Fruit fly (Drosophila melanogaster): ENCODE data around the gene CG13674.

Gene CG13674

DNA sequence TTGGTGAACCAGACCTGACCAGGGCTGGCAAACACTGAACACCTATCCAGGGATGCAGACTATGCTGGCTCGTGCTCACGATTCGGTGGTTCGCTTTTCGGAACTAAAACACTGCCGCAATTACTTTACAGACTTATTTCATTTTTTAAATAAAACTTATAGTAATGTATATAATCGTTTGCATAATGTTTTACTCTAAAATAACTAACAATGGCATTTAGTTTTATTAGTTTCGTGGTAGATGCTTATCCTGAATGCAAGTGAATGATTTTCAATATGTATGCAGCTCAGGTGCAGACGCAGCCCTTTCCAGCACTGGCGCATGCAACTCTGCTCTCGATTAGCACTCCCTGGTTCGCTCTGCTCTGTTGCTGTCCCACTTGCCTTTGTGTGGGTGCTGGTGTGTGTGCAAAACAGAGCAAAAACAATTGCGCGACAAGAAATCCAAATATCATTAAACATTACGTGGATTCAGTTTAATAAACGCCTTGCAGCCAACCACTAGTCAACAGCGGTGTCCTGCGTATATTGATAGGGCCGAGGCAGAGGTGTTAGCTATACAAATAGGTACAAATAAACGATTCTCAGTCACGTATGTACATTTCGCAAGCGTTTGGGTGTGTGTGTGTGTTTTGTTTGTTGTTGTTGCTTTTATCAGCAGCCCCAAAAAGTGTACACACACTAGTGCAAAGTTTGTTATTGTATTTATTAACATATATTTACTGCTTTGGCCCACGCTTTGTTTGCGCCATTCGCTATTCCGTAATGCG, 32.0 kb downstream of the CG13674 start, which contains the start of the genes ERR and Atg18a (continued):
- TF ChIP-seq ss (GFP tag; optimal IDR thresholded peaks at IDR 0.05): peak in 1 of 2 experiments; percentile 67
- peak; percentile 91 for TF ChIP-seq lz (GFP tag; optimal IDR thresholded peaks at IDR 0.05)
- peak in 1 of 2 experiments; percentile 60 for TF ChIP-seq salr (GFP tag; optimal IDR thresholded peaks at IDR 0.05)
- TF ChIP-seq Ets21C (GFP tag; optimal IDR thresholded peaks at IDR 0.05): peak; percentile 87
- TF ChIP-seq esn (GFP tag; optimal IDR thresholded peaks at IDR 0.05): peak; percentile 88
- TF ChIP-seq Blimp-1 (GFP tag; optimal IDR thresholded peaks at IDR 0.05): peak; percentile 51
- peak; percentile 82 for TF ChIP-seq Gug (GFP tag; IDR thresholded peaks at IDR 0.05)
- TF ChIP-seq Eip93F (GFP tag; optimal IDR thresholded peaks at IDR 0.05): no peak
- TF ChIP-seq fd59A (GFP tag; optimal IDR thresholded peaks at IDR 0.05): peak; percentile 71
- TF ChIP-seq dac (GFP tag; optimal IDR thresholded peaks at IDR 0.05): peak; percentile 73
- peak; percentile 90 for TF ChIP-seq Sox15 (GFP tag; optimal IDR thresholded peaks at IDR 0.05)
- TF ChIP-seq CG9139 (GFP tag; optimal IDR thresholded peaks at IDR 0.05): no peak

dm6 chr3L:8185263-8186227, 33.2 kb downstream of the CG13674 start:
- TF ChIP-seq OdsH (GFP tag; optimal IDR thresholded peaks at IDR 0.05) (peak; percentile 79), acj6 (GFP tag; optimal IDR thresholded peaks at IDR 0.05) (peak; percentile 74), CG10631 (GFP tag; optimal IDR thresholded peaks at IDR 0.05) (peak; percentile 50), Gug (GFP tag; IDR thresholded peaks at IDR 0.05) (peak; percentile 64), Eip75B (GFP tag; optimal IDR thresholded peaks at IDR 0.05) (peak; percentile 63), CG11294 (GFP tag; IDR thresholded peaks at IDR 0.05) (peak; percentile 32; the same call in 1 of the 2 replicates), pdm3 (GFP tag; optimal IDR thresholded peaks at IDR 0.05) (peak; percentile 68), CG8632 (GFP tag; optimal IDR thresholded peaks at IDR 0.05) (peak; percentile 50), eg (GFP tag; IDR thresholded peaks at IDR 0.05) (peak; percentile 61; the same call in 2 of the 3 replicates), CG9139 (GFP tag; optimal IDR thresholded peaks at IDR 0.05) (no peak), fd85E (GFP tag; optimal IDR thresholded peaks at IDR 0.05) (no peak), Blimp-1 (GFP tag; optimal IDR thresholded peaks at IDR 0.05) (no peak), CG6163 (GFP tag; IDR thresholded peaks at IDR 0.05) (peak; percentile 63; the same call in 2 of the 3 replicates), achi (GFP tag; optimal IDR thresholded peaks at IDR 0.05) (peak; percentile 60), fd59A (GFP tag; optimal IDR thresholded peaks at IDR 0.05) (peak; percentile 49), CG6276 (GFP tag; optimal IDR thresholded peaks at IDR 0.05) (no peak), CG3919 (GFP tag; optimal IDR thresholded peaks at IDR 0.05) (peak; percentile 70), CG34406 (GFP tag; optimal IDR thresholded peaks at IDR 0.05) (peak; percentile 25), esn (GFP tag; optimal IDR thresholded peaks at IDR 0.05) (peak; percentile 53), Hr38 (GFP tag; optimal IDR thresholded peaks at IDR 0.05) (no peak), CG3032 (tag; optimal IDR thresholded peaks at IDR 0.05) (peak; percentile 46), fkh (GFP tag; optimal IDR thresholded peaks at IDR 0.05) (peak; percentile 74), cyc (GFP tag; optimal IDR thresholded peaks at IDR 0.05) (peak; percentile 31), dsx (GFP tag; optimal IDR thresholded peaks at IDR 0.05; ENCODE audit: poor library complexity, severe bottlenecking) (peak; percentile 36), Ets21C (GFP tag; optimal IDR thresholded peaks at IDR 0.05) (peak; percentile 21), CG6854 (GFP tag; optimal IDR thresholded peaks at IDR 0.05) (no peak), Ets96B (tag; optimal IDR thresholded peaks at IDR 0.05) (peak; percentile 58), CG16779 (tag; optimal IDR thresholded peaks at IDR 0.05) (peak; percentile 55), Eip93F (GFP tag; optimal IDR thresholded peaks at IDR 0.05) (no peak), svp (GFP tag) (peak; percentile 77), salr (GFP tag; optimal IDR thresholded peaks at IDR 0.05) (peak; percentile 23 to 29), Hr4 (GFP tag; optimal IDR thresholded peaks at IDR 0.05) (peak; percentile 74), Smox (GFP tag; optimal IDR thresholded peaks at IDR 0.05) (no peak), CG10669 (GFP tag; optimal IDR thresholded peaks at IDR 0.05) (peak; percentile 67), CG8119 (GFP tag; IDR thresholded peaks at IDR 0.05) (peak; percentile 50), CG4318 (GFP tag; optimal IDR thresholded peaks at IDR 0.05) (peak; percentile 13), Eip78C (GFP tag) (peak; percentile 94), CG1621 (tag; optimal IDR thresholded peaks at IDR 0.05) (peak; percentile 44), spab (GFP tag; optimal IDR thresholded peaks at IDR 0.05) (peak; percentile 53), CG11902 (GFP tag; optimal IDR thresholded peaks at IDR 0.05) (peak; percentile 51)
